Worm (Caenorhabditis elegans): ENCODE data around the gene F42A8.1.

DNA sequence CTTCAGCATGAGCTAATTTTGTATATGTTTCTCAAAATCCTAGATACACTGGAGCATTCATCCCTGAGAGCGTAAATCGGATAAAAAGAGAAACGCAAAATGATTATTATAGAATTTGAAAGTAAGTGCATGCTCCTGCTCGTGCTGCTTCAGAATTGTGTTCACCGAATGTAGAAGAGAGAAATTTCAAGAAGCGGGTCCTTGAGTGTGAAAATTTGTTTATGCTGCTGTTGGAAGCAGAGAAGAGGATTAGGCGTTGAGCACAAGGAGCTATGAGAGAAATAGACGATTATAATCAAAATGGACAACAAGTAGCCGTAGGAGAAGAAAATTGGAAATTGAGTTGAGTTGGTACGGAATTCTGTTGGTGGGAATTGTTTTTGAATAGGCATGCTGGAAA is 34.7 kb downstream of the F42A8.1 start:
- TF ChIP-seq nhr-76 (tag; optimal IDR thresholded peaks at IDR 0.05) = no peak
- no peak for TF ChIP-seq sptf-1 (tag; optimal IDR thresholded peaks at IDR 0.05)
- TF ChIP-seq unc-62 (GFP tag; optimal IDR thresholded peaks at IDR 0.05) = peak; percentile 25
- TF ChIP-seq lsy-2 (tag; optimal IDR thresholded peaks at IDR 0.05) = no peak
- no peak for TF ChIP-seq nhr-28 (tag; optimal IDR thresholded peaks at IDR 0.05)
- TF ChIP-seq ztf-11 (tag; optimal IDR thresholded peaks at IDR 0.05) = no peak
- TF ChIP-seq tbx-8 (GFP tag; optimal IDR thresholded peaks at IDR 0.05) = no peak
- TF ChIP-seq nhr-12 (tag; optimal IDR thresholded peaks at IDR 0.05) = no peak
